Worm (Caenorhabditis elegans) whole organism, L2 larva: Measurements from ENCODE around the gene F52G3.1.

Experiments
- ceh-82 ChIP-seq: fragments of 150-350 bp; optimal IDR thresholded peaks from 2 replicates; lab custom pipeline; 2014; ENCODE audit warnings: missing biosample characterization, missing genetic modification characterization
- unc-39 ChIP-seq: fragments of 150-350 bp; optimal IDR thresholded peaks from 2 replicates; lab custom pipeline; 2014; ENCODE audit warnings: missing biosample characterization, missing genetic modification characterization
- ztf-1 ChIP-seq: fragments of 200-800 bp; sonication (Bioruptor generic); conservative IDR thresholded peaks from 2 replicates; pipeline ENCODE4 v1.3.6; 2022; ENCODE audit warnings: missing genetic modification characterization, missing compliant biosample characterization
- ztf-11 ChIP-seq: sonication (generic microtip); optimal IDR thresholded peaks from 2 replicates; lab custom pipeline; 2017; ENCODE audit warnings: missing biosample characterization, missing genetic modification characterization

- TF ChIP-seq ztf-11 (no peak), ztf-1 (GFP tag; lab: Robert Waterston, UW) (no peak), unc-39 (no peak), ceh-82 (tag; lab: Kevin White, UChicago) (peak; percentile 65)
Observed at ce11 chrX:16930663-16931097, 33.0 kb upstream of the F52G3.1 start.
